Worm (Caenorhabditis elegans): Measurements from ENCODE around the gene K11H12.7.

Gene K11H12.7

DNA sequence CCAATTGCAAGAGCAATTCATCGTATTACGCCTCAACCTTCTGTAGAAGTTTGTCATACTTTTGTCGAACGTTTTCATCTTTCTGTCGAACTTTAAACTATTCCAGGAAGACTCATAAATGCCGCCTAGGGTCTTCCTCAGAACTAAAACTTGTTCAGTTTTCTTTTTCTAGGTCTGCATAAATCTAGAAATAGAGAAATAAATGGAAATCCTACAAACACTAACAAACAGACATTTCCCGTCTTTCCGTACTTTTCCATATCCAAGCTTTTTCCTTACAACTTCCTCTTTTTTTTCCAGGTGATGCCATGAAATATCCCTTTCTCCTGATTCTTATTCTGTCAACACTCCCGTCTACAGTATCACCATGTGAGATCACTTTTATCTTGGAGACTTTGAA lies 18.9 kb downstream of the K11H12.7 start, which contains the start of gene cutl-28:
TSS of gene cutl-28 (plus strand) at position 301 of the 400 bp plus-strand sequence.
- TF ChIP-seq nhr-21 (tag; optimal IDR thresholded peaks at IDR 0.05) (no peak), sma-9 (GFP tag; optimal IDR thresholded peaks at IDR 0.05) (no peak), sma-9 (tag; optimal IDR thresholded peaks at IDR 0.05) (no peak), blmp-1 (tag; optimal IDR thresholded peaks at IDR 0.05; ENCODE audit: insufficient read depth) (no peak), R02D3.7 (tag; optimal IDR thresholded peaks at IDR 0.05) (no peak), sem-4 (tag; optimal IDR thresholded peaks at IDR 0.05) (no peak), ztf-1 (GFP tag; conservative IDR thresholded peaks at IDR 0.05) (no peak), nhr-129 (tag; optimal IDR thresholded peaks at IDR 0.05) (no peak), nhr-6 (tag; optimal IDR thresholded peaks at IDR 0.05) (no peak)

DNA sequence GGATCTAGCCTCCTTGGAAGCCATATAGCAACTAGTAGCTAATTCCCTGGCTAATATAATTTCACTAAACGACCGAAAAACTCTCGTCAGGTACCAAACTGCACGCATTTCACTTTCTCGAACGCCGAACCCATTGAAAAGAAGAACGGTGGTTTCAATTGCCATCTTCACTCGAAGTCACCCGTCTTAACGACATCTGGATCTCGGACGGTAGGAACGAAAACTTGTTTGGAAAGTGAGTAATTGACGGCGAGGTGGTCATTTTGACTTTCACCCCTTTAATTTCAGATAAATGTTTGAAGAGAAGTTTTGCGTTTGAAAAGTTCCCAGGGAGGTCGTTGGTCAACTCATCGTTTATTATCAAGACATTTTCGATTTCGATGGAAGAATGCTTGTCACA lies 19.4 kb downstream of the K11H12.7 start:
- TF ChIP-seq unc-55 (GFP tag; optimal IDR thresholded peaks at IDR 0.05) (no peak), lin-11 (tag; optimal IDR thresholded peaks at IDR 0.05) (no peak), Y55F3AM.14 (GFP tag; optimal IDR thresholded peaks at IDR 0.05) (no peak), fos-1 (tag; optimal IDR thresholded peaks at IDR 0.05) (no peak), nhr-25 (tag; optimal IDR thresholded peaks at IDR 0.05) (no peak), mbf-1 (tag; optimal IDR thresholded peaks at IDR 0.05) (no peak), nhr-11 (tag; optimal IDR thresholded peaks at IDR 0.05) (no peak), unc-62 (GFP tag; optimal IDR thresholded peaks at IDR 0.05) (no peak), mdl-1 (tag; optimal IDR thresholded peaks at IDR 0.05) (no peak), R02D3.7 (tag; optimal IDR thresholded peaks at IDR 0.05) (no peak), nhr-129 (tag; optimal IDR thresholded peaks at IDR 0.05) (no peak), sma-3 (GFP tag; optimal IDR thresholded peaks at IDR 0.05) (no peak), ztf-4 (tag; optimal IDR thresholded peaks at IDR 0.05) (no peak), alr-1 (tag; optimal IDR thresholded peaks at IDR 0.05) (no peak), ZK546.5 (tag; optimal IDR thresholded peaks at IDR 0.05) (no peak), nhr-12 (tag; optimal IDR thresholded peaks at IDR 0.05) (no peak)

DNA sequence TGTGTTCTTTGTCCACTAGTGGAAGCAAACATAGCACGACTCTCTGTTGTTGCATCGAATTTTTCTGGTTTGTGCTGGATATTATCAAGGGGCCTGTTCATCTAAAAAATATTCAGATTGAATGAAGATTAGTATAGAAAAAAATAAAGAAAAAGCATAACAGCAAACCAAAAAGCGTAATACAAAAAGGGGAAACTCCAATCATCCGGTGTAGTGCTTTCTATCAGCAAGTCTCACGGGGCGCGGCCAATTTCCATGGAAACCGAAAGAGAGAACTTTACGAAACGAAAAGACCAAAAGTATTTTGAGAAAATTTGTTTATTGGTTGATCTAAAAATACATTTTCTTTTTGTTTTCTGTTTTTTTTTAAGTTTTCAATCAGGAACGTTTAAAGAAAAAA lies 33.0 kb downstream of the K11H12.7 start, which contains the start of gene Y55F3C.17:
TSS of gene Y55F3C.17 (minus strand) at position 101 of the 400 bp plus-strand sequence.
- TF ChIP-seq nhr-237 (tag; optimal IDR thresholded peaks at IDR 0.05) = no peak
- TF ChIP-seq nhr-129 (tag; optimal IDR thresholded peaks at IDR 0.05) = no peak
- no peak for TF ChIP-seq ceh-82 (tag; optimal IDR thresholded peaks at IDR 0.05)

DNA sequence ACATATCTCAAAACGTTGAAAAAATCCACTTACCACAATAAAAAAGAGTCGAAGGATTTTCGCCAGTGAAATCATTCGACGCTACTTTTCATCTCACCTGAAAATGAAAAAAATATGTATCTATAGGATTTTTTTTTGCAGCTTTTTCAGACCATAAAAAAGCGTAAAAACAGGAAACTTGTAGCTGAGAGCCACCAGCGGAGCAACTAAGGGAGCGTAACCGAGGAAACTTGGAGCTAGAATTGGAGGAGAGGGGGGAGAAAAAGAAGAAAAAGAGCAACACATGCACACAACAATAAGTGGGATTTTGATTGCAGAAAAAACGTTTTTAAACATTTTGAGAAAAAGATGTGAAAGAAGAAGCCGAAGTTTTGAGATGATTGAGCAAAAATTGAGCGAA lies 42.3 kb downstream of the K11H12.7 start, which contains the start of gene cutl-26:
TSS of gene cutl-26 (minus strand) at position 101 of the 400 bp plus-strand sequence.
- TF ChIP-seq F13H6.1 (tag; optimal IDR thresholded peaks at IDR 0.05) (no peak), fos-1 (tag; optimal IDR thresholded peaks at IDR 0.05) (no peak), dmd-4 (tag; optimal IDR thresholded peaks at IDR 0.05) (no peak), nhr-11 (tag; optimal IDR thresholded peaks at IDR 0.05) (no peak), ceh-16 (tag; optimal IDR thresholded peaks at IDR 0.05) (no peak), nhr-77 (tag; optimal IDR thresholded peaks at IDR 0.05) (no peak), sma-3 (GFP tag; optimal IDR thresholded peaks at IDR 0.05) (no peak), lin-13 (GFP tag; optimal IDR thresholded peaks at IDR 0.05) (no peak)

DNA sequence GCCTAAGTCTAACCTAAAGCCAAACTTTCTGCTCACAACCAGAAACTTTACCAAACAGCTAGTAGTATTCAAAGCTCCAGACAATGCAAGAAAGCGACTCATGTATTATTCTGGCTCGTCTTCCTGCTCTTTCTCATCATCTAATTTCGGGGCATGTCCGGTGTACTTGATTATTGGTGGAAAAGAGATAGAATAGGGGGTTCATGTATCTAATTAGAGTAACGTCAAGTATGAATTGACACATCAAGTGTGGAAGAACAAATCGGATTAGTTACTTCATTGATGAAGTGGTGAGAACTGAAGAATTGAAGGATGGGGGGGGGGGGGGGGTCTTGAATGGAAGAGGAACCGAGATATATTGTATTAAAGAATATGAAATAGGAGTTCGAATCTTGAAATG lies 50.1 kb downstream of the K11H12.7 start:
- no peak for TF ChIP-seq nhr-11 (tag; optimal IDR thresholded peaks at IDR 0.05)
- no peak for TF ChIP-seq crh-2 (tag; optimal IDR thresholded peaks at IDR 0.05)
- TF ChIP-seq unc-62 (GFP tag; optimal IDR thresholded peaks at IDR 0.05) = no peak
- no peak for TF ChIP-seq Y55F3AM.14 (GFP tag; optimal IDR thresholded peaks at IDR 0.05)
- no peak for TF ChIP-seq ceh-82 (tag; optimal IDR thresholded peaks at IDR 0.05)

DNA sequence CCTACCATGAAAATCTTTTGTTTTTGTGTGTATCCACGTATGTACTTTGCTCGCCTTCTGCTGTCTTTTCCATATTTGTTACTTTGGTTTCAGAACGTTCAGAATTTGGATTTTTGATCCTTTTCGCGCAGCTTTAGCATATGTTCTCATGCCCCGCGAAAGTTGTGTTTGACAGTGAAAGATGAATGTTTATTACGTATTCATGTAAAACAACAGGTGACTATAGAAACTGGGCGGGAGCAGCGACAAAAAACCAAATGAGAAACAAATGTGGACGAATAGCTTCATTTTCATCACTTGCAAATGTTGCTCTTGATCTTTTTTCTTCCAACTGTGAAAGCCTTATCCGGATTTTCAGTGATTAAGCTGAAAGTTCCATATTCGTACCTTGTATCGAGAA lies 51.0 kb downstream of the K11H12.7 start, which contains the start of gene clec-164:
TSS of gene clec-164 (plus strand) at position 301 of the 400 bp plus-strand sequence.
- no peak for TF ChIP-seq ztf-4 (tag; optimal IDR thresholded peaks at IDR 0.05)
- no peak for TF ChIP-seq ceh-16 (tag; optimal IDR thresholded peaks at IDR 0.05)
- no peak for TF ChIP-seq Y55F3AM.14 (GFP tag; optimal IDR thresholded peaks at IDR 0.05)
- TF ChIP-seq nhr-10 (tag; optimal IDR thresholded peaks at IDR 0.05) = no peak

Data from whole organism, L2 larva.